Fruit fly (Drosophila melanogaster): Measurements from ENCODE around the gene Vml.

The Vml gene

DNA sequence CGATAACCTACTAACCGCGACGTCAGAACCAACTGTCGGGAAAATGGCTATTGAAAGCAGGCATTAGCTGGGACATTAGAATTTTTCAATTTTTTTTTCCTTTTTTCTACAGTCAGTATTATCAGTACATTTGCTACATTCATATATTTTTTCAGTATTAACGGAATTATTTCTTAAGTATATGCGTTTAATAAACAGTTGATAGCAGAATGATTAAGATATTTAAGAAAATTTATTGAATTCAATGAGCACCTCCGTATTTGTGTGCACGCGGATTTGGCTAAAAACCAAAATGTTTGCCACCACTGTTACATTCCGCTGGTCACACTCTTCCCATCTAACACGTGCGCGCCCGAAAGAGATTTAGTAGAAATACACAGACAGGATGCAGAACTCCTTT is 13.1 kb upstream of the Vml start, which contains the start of the genes temp and CG3071 (continued):
- no peak for TF ChIP-seq CG6765 (GFP tag; optimal IDR thresholded peaks at IDR 0.05)
- no peak for TF ChIP-seq Scr (GFP tag; IDR thresholded peaks at IDR 0.05; ENCODE audit: partially characterized antibody)
- no peak for TF ChIP-seq CG1603 (tag; optimal IDR thresholded peaks at IDR 0.05)
- peak; percentile 37 for TF ChIP-seq CG3163 (GFP tag; optimal IDR thresholded peaks at IDR 0.05)
- no peak for TF ChIP-seq Doc3 (GFP tag; IDR thresholded peaks at IDR 0.05; ENCODE audit: partially characterized antibody)
- TF ChIP-seq Sin3A (optimal IDR thresholded peaks at IDR 0.05), result peak; percentile 89
- no peak for TF ChIP-seq chinmo (GFP tag; IDR thresholded peaks at IDR 0.05; ENCODE audit: partially characterized antibody)
- TF ChIP-seq Atf3 (GFP tag; optimal IDR thresholded peaks at IDR 0.05), result peak; percentile 36
- peak; percentile 66 for TF ChIP-seq CG4404 (GFP tag; IDR thresholded peaks at IDR 0.05)
- TF ChIP-seq Dad (GFP tag; optimal IDR thresholded peaks at IDR 0.05), result peak; percentile 28
- TF ChIP-seq CG11723 (GFP tag; optimal IDR thresholded peaks at IDR 0.05), result peak; percentile 36
- peak; percentile 70 for TF ChIP-seq maf-S (GFP tag; optimal IDR thresholded peaks at IDR 0.05)
- peak; percentile 44 for TF ChIP-seq CG4820 (GFP tag; optimal IDR thresholded peaks at IDR 0.05)
- no peak for TF ChIP-seq CG7928 (GFP tag; optimal IDR thresholded peaks at IDR 0.05)
- peak; percentile 39 for TF ChIP-seq PHDP (tag; optimal IDR thresholded peaks at IDR 0.05)
- TF ChIP-seq Antp (GFP tag; optimal IDR thresholded peaks at IDR 0.05), result peak; percentile 58
- TF ChIP-seq CG4328 (GFP tag; optimal IDR thresholded peaks at IDR 0.05), result peak; percentile 51
- no peak for TF ChIP-seq ase (GFP tag; IDR thresholded peaks at IDR 0.05)
- TF ChIP-seq CG18476 (GFP tag; optimal IDR thresholded peaks at IDR 0.05), result peak; percentile 17
- peak; percentile 48 for TF ChIP-seq Elba2 (GFP tag; optimal IDR thresholded peaks at IDR 0.05)
- TF ChIP-seq z (GFP tag; IDR thresholded peaks at IDR 0.05), result no peak
- TF ChIP-seq sob (GFP tag; IDR thresholded peaks at IDR 0.05), result peak; percentile 52
- TF ChIP-seq MESR4 (GFP tag; optimal IDR thresholded peaks at IDR 0.05), result no peak
- no peak for TF ChIP-seq luna (GFP tag; optimal IDR thresholded peaks at IDR 0.05)
- peak; percentile 67 for TF ChIP-seq chn (GFP tag; optimal IDR thresholded peaks at IDR 0.05)
- TF ChIP-seq Stat92E (GFP tag; optimal IDR thresholded peaks at IDR 0.05), result peak in 1 of 3 experiments; percentile 39
- no peak for TF ChIP-seq CG4360 (GFP tag; IDR thresholded peaks at IDR 0.05)
- no peak for TF ChIP-seq CG3838 (GFP tag; optimal IDR thresholded peaks at IDR 0.05)
- TF ChIP-seq sr (GFP tag; IDR thresholded peaks at IDR 0.05), result no peak
- TF ChIP-seq CG3065 (GFP tag; optimal IDR thresholded peaks at IDR 0.05), result peak; percentile 8
- peak; percentile 33; the same call in 1 of the 2 replicates for TF ChIP-seq CG11085 (GFP tag; IDR thresholded peaks at IDR 0.05)
- TF ChIP-seq mam (GFP tag; optimal IDR thresholded peaks at IDR 0.05), result peak; percentile 80
- peak; percentile 26 for TF ChIP-seq CG12104 (GFP tag; optimal IDR thresholded peaks at IDR 0.05)
- peak; percentile 99 for TF ChIP-seq Sry-β (GFP tag; optimal IDR thresholded peaks at IDR 0.05)
- no peak; the same call in 1 of the 2 replicates for TF ChIP-seq CG32772 (GFP tag; IDR thresholded peaks at IDR 0.05)
- peak; percentile 66 for TF ChIP-seq CG7556 (GFP tag; optimal IDR thresholded peaks at IDR 0.05)
- peak; percentile 54; the same call in 2 of the 3 replicates for TF ChIP-seq tgo (GFP tag; IDR thresholded peaks at IDR 0.05)
- TF ChIP-seq CG16813 (GFP tag; IDR thresholded peaks at IDR 0.05; ENCODE audit: partially characterized antibody), result 0 out of 3 replicates have a peak, but pooled peaks have one; percentile 25
- no peak for TF ChIP-seq tup (GFP tag; optimal IDR thresholded peaks at IDR 0.05)
- no peak for TF ChIP-seq Blimp-1 (GFP tag; optimal IDR thresholded peaks at IDR 0.05)
- no peak for TF ChIP-seq dmrt99B (tag; optimal IDR thresholded peaks at IDR 0.05)
- peak; percentile 14; the same call in 1 of the 2 replicates for TF ChIP-seq CG10366 (GFP tag; IDR thresholded peaks at IDR 0.05)
- TF ChIP-seq CG10209 (GFP tag; optimal IDR thresholded peaks at IDR 0.05), result peak; percentile 42
- peak; percentile 20; the same call in 1 of the 2 replicates for TF ChIP-seq Taf1 (GFP tag; IDR thresholded peaks at IDR 0.05)
- peak; percentile 11 for TF ChIP-seq CG12299 (tag; optimal IDR thresholded peaks at IDR 0.05)
- TF ChIP-seq Kr (GFP tag; optimal IDR thresholded peaks at IDR 0.05), result no peak
- no peak for TF ChIP-seq Six4 (GFP tag; optimal IDR thresholded peaks at IDR 0.05)
- TF ChIP-seq Nf-YA (GFP tag; IDR thresholded peaks at IDR 0.05), result no peak
- no peak for TF ChIP-seq CTCF (GFP tag; optimal IDR thresholded peaks at IDR 0.05)
- peak; percentile 96 for TF ChIP-seq Tbp (GFP tag; optimal IDR thresholded peaks at IDR 0.05)
- peak; percentile 75 for TF ChIP-seq CG13424 (tag; optimal IDR thresholded peaks at IDR 0.05)
- TF ChIP-seq vvl (GFP tag; IDR thresholded peaks at IDR 0.05), result no peak

All from whole organism, embryonic.